Fruit fly (Drosophila melanogaster) whole organism, embryonic: ENCODE measurements around the gene Mer.

ENCODE experiments used
- Antp ChIP-seq: fragments of 200-800 bp; sonication (Bioruptor generic); optimal IDR thresholded peaks from 3 replicates; lab custom pipeline; 2016; ENCODE audit warnings: missing biosample characterization, missing genetic modification characterization
- Blimp-1 ChIP-seq: fragments of 200-800 bp; sonication (Bioruptor generic); optimal IDR thresholded peaks from 3 replicates; lab custom pipeline; 2018; ENCODE audit warnings: missing biosample characterization, missing genetic modification characterization, mild to moderate bottlenecking, moderate library complexity, missing genetic modification reagents
- Bteb2 ChIP-seq: fragments of 200-800 bp; sonication (Bioruptor generic); optimal IDR thresholded peaks from 2 replicates; lab custom pipeline; 2016; ENCODE audit warnings: missing biosample characterization, missing genetic modification characterization
- CG10209 ChIP-seq: fragments of 200-800 bp; sonication (Bioruptor generic); optimal IDR thresholded peaks from 3 replicates; lab custom pipeline; 2017; ENCODE audit warnings: missing biosample characterization, mild to moderate bottlenecking, missing genetic modification characterization, missing genetic modification reagents
- CG10979 ChIP-seq: fragments of 200-800 bp; sonication (Bioruptor generic); optimal IDR thresholded peaks from 2 replicates; lab custom pipeline; 2018; ENCODE audit warnings: missing biosample characterization, mild to moderate bottlenecking, missing genetic modification characterization, moderate library complexity
- CG13287 ChIP-seq: fragments of 200-800 bp; sonication (Bioruptor generic); IDR thresholded peaks from 2 replicates; pipeline ENCODE4 v1.3.6; 2022; ENCODE audit warnings: missing biosample characterization, missing genetic modification characterization; ENCODE audit not compliant: partially characterized antibody
- CG13894 ChIP-seq: fragments of 200-800 bp; sonication (Bioruptor generic); optimal IDR thresholded peaks from 3 replicates; lab custom pipeline; 2018; ENCODE audit warnings: missing biosample characterization, mild to moderate bottlenecking, missing genetic modification characterization, moderate library complexity
- CG14014 ChIP-seq: fragments of 200-800 bp; sonication (Bioruptor generic); IDR thresholded peaks from 2 replicates; pipeline ENCODE4 v1.3.6; 2022; ENCODE audit warnings: missing biosample characterization, missing genetic modification characterization
- CG14667 ChIP-seq: fragments of 200-800 bp; sonication (Bioruptor generic); IDR thresholded peaks from 2 replicates; pipeline ENCODE4 v1.3.6; 2022; ENCODE audit warnings: missing biosample characterization, missing genetic modification characterization
- CG1529 ChIP-seq: fragments of 200-800 bp; sonication (Bioruptor generic); optimal IDR thresholded peaks from 3 replicates; lab custom pipeline; 2018; ENCODE audit warnings: missing biosample characterization, missing genetic modification characterization
- CG1647 ChIP-seq: fragments of 200-800 bp; sonication (Bioruptor generic); optimal IDR thresholded peaks from 3 replicates; lab custom pipeline; 2016; ENCODE audit warnings: missing biosample characterization, missing genetic modification characterization
- CG17568 ChIP-seq: fragments of 200-800 bp; sonication (Bioruptor generic); optimal IDR thresholded peaks from 2 replicates; lab custom pipeline; 2018; ENCODE audit warnings: missing biosample characterization, mild to moderate bottlenecking, missing genetic modification characterization, moderate library complexity
- CG17829 ChIP-seq: fragments of 200-800 bp; optimal IDR thresholded peaks from 2 replicates; lab custom pipeline; 2019; ENCODE audit warnings: missing biosample characterization, mild to moderate bottlenecking, missing genetic modification characterization, moderate library complexity
- CG18619 ChIP-seq: fragments of 200-800 bp; sonication (Bioruptor generic); optimal IDR thresholded peaks from 3 replicates; lab custom pipeline; 2017; ENCODE audit warnings: missing biosample characterization, mild to moderate bottlenecking, missing genetic modification characterization
- CG2129 ChIP-seq: fragments of 200-800 bp; sonication (Bioruptor generic); IDR thresholded peaks from 2 replicates; pipeline ENCODE4 v1.3.6; 2022; ENCODE audit warnings: missing biosample characterization, missing genetic modification characterization; ENCODE audit not compliant: partially characterized antibody
- CG30020 ChIP-seq: fragments of 200-800 bp; optimal IDR thresholded peaks from 2 replicates; lab custom pipeline; 2019; ENCODE audit warnings: missing biosample characterization, mild to moderate bottlenecking, missing genetic modification characterization, moderate library complexity
- CG4282 ChIP-seq: fragments of 200-800 bp; sonication (Bioruptor generic); optimal IDR thresholded peaks from 2 replicates; lab custom pipeline; 2016; ENCODE audit warnings: missing biosample characterization, missing genetic modification characterization
- CG43689 ChIP-seq: fragments of 200-800 bp; sonication (Bioruptor generic); IDR thresholded peaks from 2 replicates; pipeline ENCODE4 v1.3.6; 2022; ENCODE audit warnings: missing biosample characterization, missing genetic modification characterization
- CG4617 ChIP-seq: fragments of 200-800 bp; sonication (Bioruptor generic); optimal IDR thresholded peaks from 3 replicates; lab custom pipeline; 2016; ENCODE audit warnings: missing biosample characterization, missing genetic modification characterization, borderline replicate concordance
- CG6791 ChIP-seq: fragments of 200-800 bp; sonication (Bioruptor generic); IDR thresholded peaks from 3 replicates; pipeline ENCODE4 v1.3.6; 2022; ENCODE audit warnings: missing biosample characterization, missing genetic modification characterization; ENCODE audit not compliant: partially characterized antibody
- CG9797 ChIP-seq: fragments of 200-800 bp; sonication (Bioruptor generic); optimal IDR thresholded peaks from 3 replicates; lab custom pipeline; 2018; ENCODE audit warnings: missing biosample characterization, mild to moderate bottlenecking, missing genetic modification characterization
- Dref ChIP-seq: fragments of 200-800 bp; sonication (Bioruptor generic); IDR thresholded peaks from 2 replicates; pipeline ENCODE4 v1.3.6; 2022; ENCODE audit warnings: missing biosample characterization, missing genetic modification characterization
- Elba2 ChIP-seq: fragments of 200-800 bp; sonication (Bioruptor generic); optimal IDR thresholded peaks from 3 replicates; lab custom pipeline; 2016; ENCODE audit warnings: missing biosample characterization, missing genetic modification characterization
- H15 ChIP-seq: fragments of 200-800 bp; sonication (Bioruptor generic); IDR thresholded peaks from 3 replicates; pipeline ENCODE4 v1.3.6; 2022; ENCODE audit warnings: missing biosample characterization, missing genetic modification characterization
- HLHmδ ChIP-seq: fragments of 200-800 bp; sonication (Bioruptor generic); optimal IDR thresholded peaks from 2 replicates; lab custom pipeline; 2018; ENCODE audit warnings: missing biosample characterization, mild to moderate bottlenecking, missing genetic modification characterization, moderate library complexity
- Hand ChIP-seq: fragments of 200-800 bp; sonication (Bioruptor generic); optimal IDR thresholded peaks from 2 replicates; lab custom pipeline; 2017; ENCODE audit warnings: mild to moderate bottlenecking, missing biosample characterization, missing genetic modification reagents, missing genetic modification characterization
- Hr78 ChIP-seq, 2 experiments: fragments of 200-800 bp in 1 of 2; fragments of >200 bp in 1 of 2; sonication (Bioruptor generic) in 1 of 2; optimal IDR thresholded peaks; 2 replicates each; lab custom pipeline; 2017 to 2019; ENCODE audit warnings: missing biosample characterization in 2 of 2, missing genetic modification characterization in 2 of 2, mild to moderate bottlenecking in 1 of 2, moderate library complexity in 1 of 2
- Med ChIP-seq: fragments of 200-800 bp; sonication (Bioruptor generic); peaks from one replicate; lab custom pipeline; 2016; ENCODE audit warnings: missing biosample characterization, missing genetic modification characterization, mild to moderate bottlenecking, inconsistent platforms, moderate library complexity
- NFAT ChIP-seq: fragments of 200-800 bp; sonication (Bioruptor generic); IDR thresholded peaks from 2 replicates; pipeline ENCODE4 v1.3.6; 2022; ENCODE audit warnings: missing biosample characterization, missing genetic modification characterization
- Pdp1 ChIP-seq, 2 experiments: fragments of 200-800 bp; sonication (Bioruptor generic); optimal IDR thresholded peaks; 3 replicates each; lab custom pipeline; 2016; ENCODE audit warnings: missing biosample characterization in 2 of 2, missing genetic modification characterization in 2 of 2, mild to moderate bottlenecking in 1 of 2, moderate library complexity in 1 of 2
- Sox102F ChIP-seq: fragments of 200-800 bp; sonication (Bioruptor generic); optimal IDR thresholded peaks from 2 replicates; lab custom pipeline; 2018; ENCODE audit warnings: missing biosample characterization, mild to moderate bottlenecking, missing genetic modification characterization, moderate library complexity
- bcd ChIP-seq: fragments of 200-800 bp; sonication (Bioruptor generic); optimal IDR thresholded peaks from 2 replicates; lab custom pipeline; 2017; ENCODE audit warnings: missing biosample characterization, mild to moderate bottlenecking, missing genetic modification characterization
- cwo ChIP-seq: fragments of 200-800 bp; sonication (Bioruptor generic); optimal IDR thresholded peaks from 3 replicates; lab custom pipeline; 2017; ENCODE audit warnings: missing biosample characterization, missing genetic modification characterization, mild to moderate bottlenecking, moderate library complexity, missing genetic modification reagents
- en ChIP-seq: fragments of 200-800 bp; sonication (Bioruptor generic); optimal IDR thresholded peaks from 2 replicates; lab custom pipeline; 2016; ENCODE audit warnings: missing biosample characterization, missing genetic modification characterization
- eyg ChIP-seq: fragments of 200-800 bp; sonication (Bioruptor generic); optimal IDR thresholded peaks from 3 replicates; lab custom pipeline; 2016; ENCODE audit warnings: missing biosample characterization, missing genetic modification characterization
- fd64A ChIP-seq: fragments of 200-800 bp; sonication (Bioruptor generic); optimal IDR thresholded peaks from 3 replicates; lab custom pipeline; 2018; ENCODE audit warnings: missing biosample characterization, mild to moderate bottlenecking, missing genetic modification characterization
- gt ChIP-seq: fragments of 200-800 bp; sonication (Bioruptor generic); IDR thresholded peaks from 2 replicates; pipeline ENCODE4 v1.3.6; 2022; ENCODE audit warnings: missing biosample characterization, missing genetic modification characterization
- lbe ChIP-seq: fragments of 200-800 bp; sonication (Bioruptor generic); optimal IDR thresholded peaks from 2 replicates; lab custom pipeline; 2016; ENCODE audit warnings: missing biosample characterization, mild to moderate bottlenecking, missing genetic modification characterization
- nerfin-2 ChIP-seq: fragments of 200-800 bp; sonication (Bioruptor generic); IDR thresholded peaks from 2 replicates; pipeline ENCODE4 v1.3.6; 2022; ENCODE audit warnings: missing biosample characterization, missing genetic modification characterization; ENCODE audit not compliant: partially characterized antibody
- nom ChIP-seq: fragments of 200-800 bp; sonication (Bioruptor generic); optimal IDR thresholded peaks from 2 replicates; lab custom pipeline; 2017; ENCODE audit warnings: missing biosample characterization, missing genetic modification characterization, mild to moderate bottlenecking, moderate library complexity, missing genetic modification reagents
- onecut ChIP-seq: fragments of 200-800 bp; sonication (Bioruptor generic); IDR thresholded peaks from 2 replicates; pipeline ENCODE4 v1.3.6; 2022; ENCODE audit warnings: missing biosample characterization, missing genetic modification characterization
- pzg ChIP-seq: fragments of 200-800 bp; sonication (Bioruptor generic); optimal IDR thresholded peaks from 3 replicates; lab custom pipeline; 2018; ENCODE audit warnings: missing biosample characterization, mild to moderate bottlenecking, missing genetic modification characterization, moderate library complexity
- schlank ChIP-seq: fragments of 200-800 bp; sonication (Bioruptor generic); optimal IDR thresholded peaks from 2 replicates; lab custom pipeline; 2018; ENCODE audit warnings: missing biosample characterization, mild to moderate bottlenecking, missing genetic modification characterization
- sens-2 ChIP-seq: fragments of 200-800 bp; sonication (Bioruptor generic); IDR thresholded peaks from 2 replicates; pipeline ENCODE4 v1.3.6; 2022; ENCODE audit warnings: missing biosample characterization, missing genetic modification characterization
- sr ChIP-seq: fragments of 200-800 bp; sonication (Bioruptor generic); IDR thresholded peaks from 3 replicates; pipeline ENCODE4 v1.3.6; 2022; ENCODE audit warnings: missing biosample characterization, missing genetic modification characterization
- ssp ChIP-seq: fragments of 200-800 bp; sonication (Bioruptor generic); IDR thresholded peaks from 2 replicates; pipeline ENCODE4 v1.3.6; 2022; ENCODE audit warnings: missing biosample characterization, missing genetic modification characterization
- stwl ChIP-seq: fragments of 200-800 bp; sonication (Bioruptor generic); optimal IDR thresholded peaks from 3 replicates; lab custom pipeline; 2018; ENCODE audit warnings: missing biosample characterization, mild to moderate bottlenecking, missing genetic modification characterization, moderate library complexity
- tna ChIP-seq: fragments of 200-800 bp; sonication (Bioruptor generic); IDR thresholded peaks from 2 replicates; pipeline ENCODE4 v1.3.6; 2022; ENCODE audit warnings: missing biosample characterization, missing genetic modification characterization; ENCODE audit not compliant: partially characterized antibody
- unpg ChIP-seq: fragments of 200-800 bp; sonication (Bioruptor generic); optimal IDR thresholded peaks from 3 replicates; lab custom pipeline; 2018; ENCODE audit warnings: missing biosample characterization, mild to moderate bottlenecking, missing genetic modification characterization, moderate library complexity
- zfh2 ChIP-seq: fragments of 200-800 bp; sonication (Bioruptor generic); optimal IDR thresholded peaks from 2 replicates; lab custom pipeline; 2016; ENCODE audit warnings: missing biosample characterization, missing genetic modification characterization

The Mer gene

dm6 chrX:19696845-19697244 is 3.5 kb upstream of the Mer start, which contains the start of gene Cdc42 (continued):
- TF ChIP-seq fd64A, result no peak
- no peak for TF ChIP-seq CG10209
- TF ChIP-seq CG6791, result peak; percentile 42; the same call in 2 of the 3 replicates
- TF ChIP-seq NFAT (GFP tag; lab: Robert Waterston, UW), result 0 out of 2 replicates have a peak, but pooled peaks have one; percentile 16
- peak; percentile 61 for TF ChIP-seq CG13894 (tag; lab: Kevin White, UChicago)
- TF ChIP-seq CG14667 (GFP tag; lab: Robert Waterston, UW), result no peak
- no peak for TF ChIP-seq onecut (GFP tag; lab: Robert Waterston, UW)
- TF ChIP-seq cwo (GFP tag; lab: Kevin White, UChicago), result no peak
- peak; percentile 43 for TF ChIP-seq Dref (GFP tag; lab: Robert Waterston, UW)
- peak in 1 of 2 experiments; percentile 6 for TF ChIP-seq Pdp1 (GFP tag; optimal IDR thresholded peaks at IDR 0.05; lab: Kevin White, UChicago)
- TF ChIP-seq CG43689 (GFP tag; lab: Robert Waterston, UW), result no peak
- no peak for TF ChIP-seq CG10979 (tag; lab: Kevin White, UChicago)
- TF ChIP-seq HLHmδ (GFP tag; lab: Kevin White, UChicago), result peak; percentile 17
- no peak for TF ChIP-seq CG17568 (GFP tag; lab: Kevin White, UChicago)
- peak; percentile 51 for TF ChIP-seq CG4617 (GFP tag; lab: Kevin White, UChicago)
- TF ChIP-seq Antp (GFP tag; lab: Kevin White, UChicago), result no peak
- no peak for TF ChIP-seq sens-2 (GFP tag; lab: Robert Waterston, UW)
- no peak for TF ChIP-seq schlank (tag; lab: Kevin White, UChicago)
- TF ChIP-seq CG1529 (GFP tag; lab: Kevin White, UChicago), result no peak
- no peak for TF ChIP-seq nom (GFP tag; lab: Kevin White, UChicago)
- no peak for TF ChIP-seq unpg (GFP tag; lab: Kevin White, UChicago)
- no peak for TF ChIP-seq en (GFP tag; lab: Kevin White, UChicago)
- no peak for TF ChIP-seq Hr78 (GFP tag; optimal IDR thresholded peaks at IDR 0.05; lab: Kevin White, UChicago)
- TF ChIP-seq CG2129 (GFP tag; lab: Robert Waterston, UW), result no peak
- TF ChIP-seq zfh2 (GFP tag; lab: Kevin White, UChicago), result peak; percentile 6
- 0 out of 2 replicates have a peak, but pooled peaks have one; percentile 31 for TF ChIP-seq nerfin-2
- no peak for TF ChIP-seq CG14014 (GFP tag; lab: Robert Waterston, UW)
- peak; percentile 87 for TF ChIP-seq Med (GFP tag; lab: Kevin White, UChicago)
- TF ChIP-seq CG17829 (tag; lab: Kevin White, UChicago), result no peak
- TF ChIP-seq CG30020, result peak; percentile 22
- peak; percentile 32 for TF ChIP-seq stwl
- TF ChIP-seq lbe (GFP tag; lab: Kevin White, UChicago), result no peak
- no peak for TF ChIP-seq CG4282 (GFP tag; lab: Kevin White, UChicago)
- TF ChIP-seq eyg (GFP tag; lab: Kevin White, UChicago), result no peak
- peak; percentile 20 for TF ChIP-seq CG9797
- no peak for TF ChIP-seq H15 (GFP tag; lab: Robert Waterston, UW)
- no peak for TF ChIP-seq CG18619 (GFP tag; lab: Kevin White, UChicago)
- no peak for TF ChIP-seq Bteb2 (GFP tag; lab: Kevin White, UChicago)
- TF ChIP-seq Elba2 (GFP tag; lab: Kevin White, UChicago), result no peak
- TF ChIP-seq gt, result no peak
- TF ChIP-seq CG1647 (GFP tag; lab: Kevin White, UChicago), result no peak
- TF ChIP-seq pzg, result peak; percentile 66
- no peak for TF ChIP-seq Sox102F (GFP tag; lab: Kevin White, UChicago)
- TF ChIP-seq Hand (GFP tag; lab: Kevin White, UChicago), result no peak
- peak; percentile 24; the same call in 1 of the 2 replicates for TF ChIP-seq CG13287 (GFP tag; lab: Robert Waterston, UW)
- TF ChIP-seq sr (GFP tag; lab: Robert Waterston, UW), result 0 out of 3 replicates have a peak, but pooled peaks have one; percentile 34
- TF ChIP-seq bcd (GFP tag; lab: Kevin White, UChicago), result no peak
- TF ChIP-seq Blimp-1 (GFP tag; lab: Kevin White, UChicago), result no peak
- TF ChIP-seq tna (GFP tag; lab: Robert Waterston, UW), result no peak
- TF ChIP-seq ssp (GFP tag; lab: Robert Waterston, UW), result no peak
